Fruit fly (Drosophila melanogaster): ENCODE results near the gene Pen.

DNA sequence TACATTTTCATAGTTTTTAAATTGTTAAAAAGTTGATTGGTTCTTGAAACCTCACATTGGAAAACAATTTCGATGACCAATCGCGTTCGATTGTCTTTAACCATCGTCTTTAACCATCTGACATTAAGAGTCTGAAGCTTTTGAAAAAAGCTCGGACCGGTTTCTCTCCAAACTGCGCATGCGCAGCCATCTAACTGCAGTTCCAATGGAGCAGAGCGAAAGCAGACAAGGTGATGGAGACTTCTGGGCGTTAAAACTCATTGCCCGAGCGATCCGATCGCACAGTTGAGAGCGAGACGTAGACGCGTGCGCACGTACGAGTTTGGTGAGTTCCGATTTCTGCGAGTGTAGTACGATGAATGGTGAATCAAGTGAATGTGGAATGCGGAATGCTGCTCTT lies 24.3 kb upstream of the Pen start, which contains the start of gene obst-B:
- no peak for TF ChIP-seq CG8478 (optimal IDR thresholded peaks at IDR 0.05)
- TF ChIP-seq CTCF (optimal IDR thresholded peaks at IDR 0.05) = no peak
